Worm (Caenorhabditis elegans) whole organism, L4/young adult: ENCODE data around the gene K09H11.11.

Experiments
- W03F9.2 ChIP-seq: fragments of 150-350 bp; optimal IDR thresholded peaks from 2 replicates; lab custom pipeline; 2014; ENCODE audit warnings: missing biosample characterization, missing genetic modification characterization
- dao-5 ChIP-seq: sonication (generic microtip); optimal IDR thresholded peaks from 2 replicates; lab custom pipeline; 2016; ENCODE audit warnings: missing genotype, missing genetic modification characterization, moderate library complexity, missing compliant biosample characterization
- him-1 ChIP-seq: sonication (generic microtip); optimal IDR thresholded peaks from 2 replicates; lab custom pipeline; 2016; ENCODE audit warnings: missing genotype, missing genetic modification reagents, missing genetic modification characterization, missing compliant biosample characterization

ce11 chrV:5792031-5792430 lies 37.0 kb upstream of the K09H11.11 start, which contains the start of gene ZC250.2:
- no peak for TF ChIP-seq him-1 (tag; lab: Kevin White, UChicago)
- no peak for TF ChIP-seq dao-5 (tag; lab: Kevin White, UChicago)
- no peak for TF ChIP-seq W03F9.2 (tag; lab: Kevin White, UChicago)
